Worm (Caenorhabditis elegans) whole organism, early embryonic: ENCODE measurements around the gene str-112.

ENCODE experiments used
- B0310.2 ChIP-seq: sonication (generic microtip); optimal IDR thresholded peaks from 2 replicates; lab custom pipeline; 2016; ENCODE audit warnings: mild to moderate bottlenecking, missing genetic modification characterization, missing compliant biosample characterization
- F13C5.2 ChIP-seq: sonication (generic microtip); optimal IDR thresholded peaks from 2 replicates; lab custom pipeline; 2017; ENCODE audit warnings: mild to moderate bottlenecking, missing genetic modification characterization, inconsistent platforms, missing compliant biosample characterization
- aly-1 ChIP-seq: sonication (generic microtip); optimal IDR thresholded peaks from 2 replicates; lab custom pipeline; 2016; ENCODE audit warnings: missing genetic modification characterization, missing compliant biosample characterization
- ama-1 ChIP-seq: fragments of 150-350 bp; optimal IDR thresholded peaks from 2 replicates; lab custom pipeline; 2014
- ceh-13 ChIP-seq: fragments of 200-800 bp; sonication (Bioruptor generic); optimal IDR thresholded peaks from 2 replicates; lab custom pipeline; 2018; ENCODE audit warnings: mild to moderate bottlenecking, missing genetic modification characterization, missing compliant biosample characterization
- ceh-36 ChIP-seq: sonication (generic microtip); optimal IDR thresholded peaks from 2 replicates; lab custom pipeline; 2016; ENCODE audit warnings: missing genetic modification characterization, inconsistent platforms, missing compliant biosample characterization
- ets-7 ChIP-seq: sonication (generic microtip); optimal IDR thresholded peaks from 2 replicates; lab custom pipeline; 2016; ENCODE audit warnings: missing genotype, missing genetic modification characterization, missing compliant biosample characterization
- flt-1 ChIP-seq: fragments of 200-800 bp; sonication (Bioruptor generic); IDR thresholded peaks from 2 replicates; pipeline ENCODE4 v1.3.6; 2022; ENCODE audit warnings: missing genetic modification characterization, missing compliant biosample characterization
- hmbx-1 ChIP-seq: sonication (generic microtip); optimal IDR thresholded peaks from 2 replicates; lab custom pipeline; 2016; ENCODE audit warnings: mild to moderate bottlenecking, missing genetic modification characterization, missing compliant biosample characterization
- hmg-4 ChIP-seq: fragments of 200-800 bp; sonication (Bioruptor generic); optimal IDR thresholded peaks from 2 replicates; lab custom pipeline; 2018; ENCODE audit warnings: mild to moderate bottlenecking, missing genetic modification characterization, missing compliant biosample characterization
- hnd-1 ChIP-seq: sonication (generic microtip); optimal IDR thresholded peaks from 2 replicates; lab custom pipeline; 2016; ENCODE audit warnings: missing genetic modification characterization, missing compliant biosample characterization
- pes-1 ChIP-seq: fragments of 200-800 bp; sonication (Bioruptor generic); IDR thresholded peaks from 2 replicates; pipeline ENCODE4 v1.3.6; 2022; ENCODE audit warnings: missing genetic modification reagents, missing genetic modification characterization, missing compliant biosample characterization
- scrt-1 ChIP-seq: fragments of 200-800 bp; sonication (Bioruptor generic); IDR thresholded peaks from 2 replicates; pipeline ENCODE4 v1.3.6; 2022; ENCODE audit warnings: missing genetic modification characterization, missing compliant biosample characterization
- sea-1 ChIP-seq: fragments of 200-800 bp; sonication (Bioruptor generic); conservative IDR thresholded peaks from 2 replicates; pipeline ENCODE4 v1.3.6; 2022; ENCODE audit warnings: missing genetic modification characterization, missing compliant biosample characterization
- tbx-11 ChIP-seq: fragments of 200-800 bp; sonication (Bioruptor generic); IDR thresholded peaks from 2 replicates; pipeline ENCODE4 v1.3.6; 2022; ENCODE audit warnings: missing genetic modification characterization, missing compliant biosample characterization
- tbx-37 ChIP-seq: fragments of 200-800 bp; sonication (Bioruptor generic); conservative IDR thresholded peaks from 2 replicates; pipeline ENCODE4 v1.3.6; 2022; ENCODE audit warnings: missing genetic modification reagents, missing genetic modification characterization, missing compliant biosample characterization
- tra-4 ChIP-seq: sonication (generic microtip); optimal IDR thresholded peaks from 2 replicates; lab custom pipeline; 2017; ENCODE audit warnings: missing genetic modification characterization, missing compliant biosample characterization

str-112 gene

ce11 chrV:7118796-7119195 lies 19.4 kb downstream of the str-112 start, which contains the start of gene srx-33:
srx-33 (minus strand) TSS chrV:7118896.
- TF ChIP-seq tbx-37 (GFP tag; lab: Robert Waterston, UW) (no peak), ceh-13 (GFP tag; lab: Kevin White, UChicago) (no peak), pes-1 (no peak), ceh-36 (no peak), hmg-4 (GFP tag; lab: Kevin White, UChicago) (no peak), F13C5.2 (tag; lab: Kevin White, UChicago) (no peak), B0310.2 (tag; lab: Kevin White, UChicago) (no peak), hnd-1 (no peak), tbx-11 (GFP tag; lab: Robert Waterston, UW) (no peak), tra-4 (tag; lab: Kevin White, UChicago) (no peak), sea-1 (GFP tag; lab: Robert Waterston, UW) (no peak), flt-1 (GFP tag; lab: Robert Waterston, UW) (no peak), aly-1 (tag; lab: Kevin White, UChicago) (no peak), hmbx-1 (tag; lab: Kevin White, UChicago) (no peak), ets-7 (tag; lab: Kevin White, UChicago) (no peak), ama-1 (lab: Kevin White, UChicago) (no peak), scrt-1 (no peak)

DNA sequence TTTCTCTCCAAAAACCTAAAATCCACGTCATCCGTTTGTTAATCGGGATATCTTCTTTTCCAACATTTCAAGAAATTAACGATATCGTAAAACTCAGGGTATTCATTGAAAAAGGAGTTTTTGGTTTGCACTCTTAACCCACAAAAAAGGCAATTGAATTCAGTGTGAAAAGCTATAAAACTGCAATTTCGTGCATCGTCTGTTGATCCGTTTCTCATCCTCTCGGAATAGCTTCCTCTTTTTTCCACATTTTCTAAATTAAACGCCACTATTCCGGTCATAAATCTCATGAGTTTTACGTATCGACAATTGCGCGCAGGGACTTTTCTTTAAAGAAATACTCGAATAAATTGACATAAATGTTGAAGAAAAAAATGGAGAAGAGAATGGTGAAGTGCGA lies 26.0 kb downstream of the str-112 start:
- TF ChIP-seq hmbx-1 (tag; lab: Kevin White, UChicago) = no peak
- no peak for TF ChIP-seq scrt-1
- no peak for TF ChIP-seq tra-4 (tag; lab: Kevin White, UChicago)
- TF ChIP-seq ceh-13 (GFP tag; lab: Kevin White, UChicago) = no peak
- TF ChIP-seq sea-1 (GFP tag; lab: Robert Waterston, UW) = no peak
- TF ChIP-seq hnd-1 = no peak
- no peak for TF ChIP-seq F13C5.2 (tag; lab: Kevin White, UChicago)
- no peak for TF ChIP-seq B0310.2 (tag; lab: Kevin White, UChicago)
- no peak for TF ChIP-seq tbx-37 (GFP tag; lab: Robert Waterston, UW)
- no peak for TF ChIP-seq ama-1 (lab: Kevin White, UChicago)
- no peak for TF ChIP-seq ceh-36
- TF ChIP-seq aly-1 (tag; lab: Kevin White, UChicago) = no peak
- no peak for TF ChIP-seq tbx-11 (GFP tag; lab: Robert Waterston, UW)

DNA sequence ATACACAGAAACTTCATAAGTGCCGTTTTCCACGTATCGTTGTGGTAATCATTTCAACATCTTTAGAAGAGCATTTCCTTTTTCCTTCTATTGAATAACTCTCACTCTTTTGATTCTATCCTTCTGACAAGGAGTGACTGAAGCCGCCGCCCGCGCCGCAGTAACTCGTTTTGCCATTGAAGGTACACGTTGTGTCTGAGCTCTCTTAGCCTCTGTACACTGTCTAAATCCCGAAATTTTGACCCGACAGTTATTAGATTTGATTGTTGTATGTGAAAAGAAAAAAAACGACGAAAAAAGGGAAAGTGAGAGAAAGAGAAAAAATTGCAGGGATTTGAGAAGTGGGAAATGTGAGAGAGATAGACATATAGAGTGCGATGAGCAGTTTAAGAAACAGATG lies 26.9 kb downstream of the str-112 start:
- TF ChIP-seq hmbx-1 (tag; lab: Kevin White, UChicago) (no peak), tbx-11 (GFP tag; lab: Robert Waterston, UW) (no peak), tra-4 (tag; lab: Kevin White, UChicago) (no peak), flt-1 (GFP tag; lab: Robert Waterston, UW) (no peak), ama-1 (lab: Kevin White, UChicago) (no peak), pes-1 (no peak), hnd-1 (no peak), ceh-13 (GFP tag; lab: Kevin White, UChicago) (no peak)

DNA sequence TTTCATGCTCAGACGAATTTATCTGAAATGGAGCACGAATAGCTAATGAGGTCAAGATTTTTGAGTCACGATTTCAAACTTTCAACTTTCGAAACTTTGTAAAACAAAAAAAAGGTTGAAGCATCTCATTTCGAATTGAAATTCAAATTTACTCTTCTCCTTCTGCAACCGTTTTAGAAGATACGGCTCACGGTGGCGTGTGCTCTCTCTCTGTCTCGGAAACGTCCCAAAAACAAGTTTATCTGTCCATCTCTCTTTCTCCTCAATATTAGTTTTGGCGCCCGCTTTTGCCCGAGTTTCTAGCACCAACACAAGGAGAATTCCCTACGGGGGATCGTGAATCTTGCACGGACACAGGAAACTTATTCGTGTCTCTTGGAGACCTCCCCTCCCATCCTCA lies 27.9 kb downstream of the str-112 start:
- TF ChIP-seq hmg-4 (GFP tag; lab: Kevin White, UChicago) (no peak), hmbx-1 (tag; lab: Kevin White, UChicago) (no peak), ama-1 (lab: Kevin White, UChicago) (no peak), tra-4 (tag; lab: Kevin White, UChicago) (no peak), ets-7 (tag; lab: Kevin White, UChicago) (no peak), B0310.2 (tag; lab: Kevin White, UChicago) (no peak), tbx-11 (GFP tag; lab: Robert Waterston, UW) (no peak)

- no peak for TF ChIP-seq ceh-13 (GFP tag; lab: Kevin White, UChicago)
- TF ChIP-seq B0310.2 (tag; lab: Kevin White, UChicago) = no peak
- TF ChIP-seq F13C5.2 (tag; lab: Kevin White, UChicago) = no peak
- TF ChIP-seq flt-1 (GFP tag; lab: Robert Waterston, UW) = no peak
- no peak for TF ChIP-seq tbx-37 (GFP tag; lab: Robert Waterston, UW)
- no peak for TF ChIP-seq hmg-4 (GFP tag; lab: Kevin White, UChicago)
- TF ChIP-seq sea-1 (GFP tag; lab: Robert Waterston, UW) = no peak
- no peak for TF ChIP-seq ceh-36
- TF ChIP-seq ets-7 (tag; lab: Kevin White, UChicago) = no peak
- no peak for TF ChIP-seq aly-1 (tag; lab: Kevin White, UChicago)
- TF ChIP-seq scrt-1 = no peak
- TF ChIP-seq hnd-1 = no peak
- no peak for TF ChIP-seq tra-4 (tag; lab: Kevin White, UChicago)
- no peak for TF ChIP-seq pes-1
- TF ChIP-seq hmbx-1 (tag; lab: Kevin White, UChicago) = no peak
These were observed 31.6 kb downstream of the str-112 start for ce11 chrV:7106499-7107152.

DNA sequence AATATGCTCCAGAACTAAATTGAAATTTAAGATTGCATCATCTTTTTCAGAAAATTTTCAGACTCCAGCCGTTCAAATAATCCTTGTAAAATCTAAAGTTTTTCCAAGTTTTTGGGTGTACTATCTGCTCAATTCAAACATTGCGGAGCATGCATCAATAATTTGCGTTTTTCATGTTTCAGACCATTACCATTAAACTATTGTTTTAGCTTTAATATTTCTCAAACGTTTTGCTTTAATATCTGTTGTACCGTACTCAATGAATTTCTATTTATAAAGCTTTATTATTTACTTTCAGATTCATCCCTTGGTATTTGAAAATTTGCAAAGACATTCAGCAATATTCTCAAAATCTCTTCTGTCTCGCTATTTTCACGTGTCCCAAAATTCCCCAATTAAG lies 35.0 kb downstream of the str-112 start, which contains the start of gene odr-2:
Gene odr-2 (plus strand): TSS at position 301 of the 400 bp plus-strand sequence.
- TF ChIP-seq hmbx-1 (tag; lab: Kevin White, UChicago) = no peak
- no peak for TF ChIP-seq flt-1 (GFP tag; lab: Robert Waterston, UW)

DNA sequence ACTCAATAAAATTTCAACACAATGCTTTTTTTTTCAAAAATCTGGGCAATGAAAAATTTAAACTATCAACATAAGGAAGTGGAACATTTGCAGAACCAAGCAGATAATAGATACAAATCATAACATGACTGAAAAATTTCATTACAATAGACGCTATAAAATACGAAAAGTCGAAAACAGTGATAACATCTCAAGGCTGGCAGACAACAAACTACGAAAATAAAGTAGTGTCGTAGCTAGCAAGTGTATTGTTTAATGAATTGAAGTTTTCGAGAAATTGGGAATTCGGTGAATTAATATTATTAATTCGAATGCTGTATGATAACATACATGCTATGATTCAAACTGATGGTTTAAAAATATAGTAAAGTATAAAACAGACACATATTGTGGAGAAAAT lies 41.4 kb downstream of the str-112 start:
- TF ChIP-seq tbx-11 (GFP tag; lab: Robert Waterston, UW) (no peak), pes-1 (no peak), hmbx-1 (tag; lab: Kevin White, UChicago) (no peak), tbx-37 (GFP tag; lab: Robert Waterston, UW) (no peak), sea-1 (GFP tag; lab: Robert Waterston, UW) (no peak), F13C5.2 (tag; lab: Kevin White, UChicago) (no peak), ceh-13 (GFP tag; lab: Kevin White, UChicago) (no peak), ets-7 (tag; lab: Kevin White, UChicago) (no peak), aly-1 (tag; lab: Kevin White, UChicago) (no peak), flt-1 (GFP tag; lab: Robert Waterston, UW) (no peak), ceh-36 (no peak), hmg-4 (GFP tag; lab: Kevin White, UChicago) (no peak), scrt-1 (no peak), ama-1 (lab: Kevin White, UChicago) (no peak), tra-4 (tag; lab: Kevin White, UChicago) (no peak), hnd-1 (no peak), B0310.2 (tag; lab: Kevin White, UChicago) (no peak)
